Worm (Caenorhabditis elegans): ENCODE results near the gene srg-53.

The srg-53 gene

DNA sequence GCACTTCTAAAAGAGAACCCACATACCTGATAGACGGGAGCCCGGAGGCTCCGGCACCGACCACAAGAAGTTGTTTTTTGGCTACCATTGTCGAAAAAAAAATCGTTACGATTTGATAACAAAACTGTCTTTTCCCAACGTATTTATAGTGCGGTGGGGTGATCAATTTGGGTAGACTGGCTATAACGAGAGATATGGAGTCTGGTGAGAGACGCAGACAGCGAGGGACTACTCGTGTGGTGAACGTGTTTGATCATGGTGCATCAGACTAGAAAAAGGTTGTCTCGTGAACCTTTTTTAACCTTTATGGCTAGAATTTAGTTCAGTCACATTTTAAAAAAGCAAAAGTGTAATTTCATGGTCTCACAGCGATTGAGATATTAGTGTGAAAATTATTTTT lies 24.2 kb downstream of the srg-53 start, which contains the start of gene fmo-5 (continued):
- TF ChIP-seq pqm-1 (tag; optimal IDR thresholded peaks at IDR 0.05): no peak
- peak; percentile 15 for TF ChIP-seq F16B12.6 (tag; optimal IDR thresholded peaks at IDR 0.05)
- peak; percentile 35 for TF ChIP-seq nhr-47 (tag; optimal IDR thresholded peaks at IDR 0.05)
- no peak for TF ChIP-seq sup-37 (GFP tag; optimal IDR thresholded peaks at IDR 0.05)
- TF ChIP-seq Y116A8C.19 (tag; optimal IDR thresholded peaks at IDR 0.05; ENCODE audit: borderline replicate concordance): no peak
- no peak for TF ChIP-seq mef-2 (tag; optimal IDR thresholded peaks at IDR 0.05)
- TF ChIP-seq snu-23 (GFP tag; optimal IDR thresholded peaks at IDR 0.05): peak; percentile 64
- TF ChIP-seq lin-15B (tag; optimal IDR thresholded peaks at IDR 0.05): no peak
- no peak for TF ChIP-seq nhr-77 (tag; optimal IDR thresholded peaks at IDR 0.05)
- no peak for TF ChIP-seq ama-1 (optimal IDR thresholded peaks at IDR 0.05)
- TF ChIP-seq egl-13 (tag; optimal IDR thresholded peaks at IDR 0.05): no peak
- TF ChIP-seq vab-15 (tag; optimal IDR thresholded peaks at IDR 0.05): no peak
- peak; percentile 48 for TF ChIP-seq tbx-2 (tag; optimal IDR thresholded peaks at IDR 0.05)
- no peak for TF ChIP-seq skn-1 (tag; optimal IDR thresholded peaks at IDR 0.05)
- TF ChIP-seq unc-130 (tag; optimal IDR thresholded peaks at IDR 0.05): no peak
- no peak for TF ChIP-seq isw-1 (GFP tag; IDR thresholded peaks at IDR 0.05)
- TF ChIP-seq fkh-8 (tag; optimal IDR thresholded peaks at IDR 0.05): no peak
- TF ChIP-seq ztf-11 (tag; optimal IDR thresholded peaks at IDR 0.05): no peak
- no peak for TF ChIP-seq mab-9 (GFP tag; IDR thresholded peaks at IDR 0.05)
- no peak for TF ChIP-seq ceh-63 (GFP tag; optimal IDR thresholded peaks at IDR 0.05)
- TF ChIP-seq fkh-10 (GFP tag; optimal IDR thresholded peaks at IDR 0.05): no peak
- TF ChIP-seq nhr-237 (tag; optimal IDR thresholded peaks at IDR 0.05): no peak
- no peak for TF ChIP-seq unc-30 (tag; optimal IDR thresholded peaks at IDR 0.05)
- no peak for TF ChIP-seq C16A3.4 (tag; optimal IDR thresholded peaks at IDR 0.05)
- no peak for TF ChIP-seq ets-5 (GFP tag; IDR thresholded peaks at IDR 0.05)
- no peak for TF ChIP-seq blmp-1 (tag; optimal IDR thresholded peaks at IDR 0.05)
- TF ChIP-seq ces-1 (GFP tag; optimal IDR thresholded peaks at IDR 0.05): no peak
- no peak for TF ChIP-seq nhr-19 (GFP tag; conservative IDR thresholded peaks at IDR 0.05)
- TF ChIP-seq C34B4.2 (tag; optimal IDR thresholded peaks at IDR 0.05): no peak
- TF ChIP-seq efl-3 (GFP tag; optimal IDR thresholded peaks at IDR 0.05): no peak
- TF ChIP-seq lin-35 (GFP tag; optimal IDR thresholded peaks at IDR 0.05): peak; percentile 48 to 78
- TF ChIP-seq nhr-90 (tag; optimal IDR thresholded peaks at IDR 0.05; ENCODE audit: poor library complexity): peak; percentile 66
- TF ChIP-seq fos-1 (tag; optimal IDR thresholded peaks at IDR 0.05): no peak
- TF ChIP-seq nhr-84 (tag; optimal IDR thresholded peaks at IDR 0.05): no peak

- TF ChIP-seq pag-3 (tag; optimal IDR thresholded peaks at IDR 0.05; ENCODE audit: borderline replicate concordance, insufficient read depth) (no peak), snu-23 (GFP tag; optimal IDR thresholded peaks at IDR 0.05) (peak; percentile 92), hpl-2 (GFP tag; optimal IDR thresholded peaks at IDR 0.05) (no peak), nhr-90 (tag; optimal IDR thresholded peaks at IDR 0.05; ENCODE audit: poor library complexity) (peak; percentile 85), efl-1 (optimal IDR thresholded peaks at IDR 0.05) (peak; percentile 89 to 98), efl-1 (GFP tag; optimal IDR thresholded peaks at IDR 0.05 in 1 of 2) (peak; percentile 98 to 100), mep-1 (tag; optimal IDR thresholded peaks at IDR 0.05) (peak; percentile 87), C34B4.2 (tag; optimal IDR thresholded peaks at IDR 0.05) (no peak), nhr-84 (tag; optimal IDR thresholded peaks at IDR 0.05) (no peak), nhr-12 (tag; optimal IDR thresholded peaks at IDR 0.05) (no peak), ama-1 (optimal IDR thresholded peaks at IDR 0.05) (peak; percentile 14), ceh-8 (GFP tag; optimal IDR thresholded peaks at IDR 0.05) (peak; percentile 21), rnt-1 (tag; optimal IDR thresholded peaks at IDR 0.05) (peak; percentile 94), lir-3 (tag; optimal IDR thresholded peaks at IDR 0.05; ENCODE audit: poor library complexity) (no peak), nhr-19 (GFP tag; conservative IDR thresholded peaks at IDR 0.05) (peak; percentile 85), nhr-237 (tag; optimal IDR thresholded peaks at IDR 0.05) (no peak), lin-13 (GFP tag; optimal IDR thresholded peaks at IDR 0.05) (peak; percentile 64), unc-86 (tag; optimal IDR thresholded peaks at IDR 0.05) (peak; percentile 63), snpc-4 (tag; optimal IDR thresholded peaks at IDR 0.05) (peak; percentile 11), lin-39 (tag; optimal IDR thresholded peaks at IDR 0.05) (peak; percentile 53), swsn-7 (tag; optimal IDR thresholded peaks at IDR 0.05) (peak; percentile 83), sup-37 (GFP tag; optimal IDR thresholded peaks at IDR 0.05) (peak; percentile 6), elt-3 (tag; optimal IDR thresholded peaks at IDR 0.05) (peak in 3 of 6 experiments; percentile 34 to 76 (median 76)), nhr-11 (tag; optimal IDR thresholded peaks at IDR 0.05) (peak; percentile 52), irx-1 (tag; optimal IDR thresholded peaks at IDR 0.05) (peak; percentile 70), ces-1 (GFP tag; optimal IDR thresholded peaks at IDR 0.05) (no peak), ceh-88 (GFP tag; IDR thresholded peaks at IDR 0.05) (no peak)
Measured at ce11 chrV:904232-904983, 25.1 kb downstream of the srg-53 start, which contains the start of gene trm-2A. Gene trm-2A (plus strand): TSS chrV:904963.

All from whole organism, L1 larva.